Worm (Caenorhabditis elegans): ENCODE measurements around the gene polq-1.

The polq-1 gene

ce11 chrIII:5802971-5803370, at the start of gene polq-1, which contains the start of gene him-10:
TSS of gene polq-1 (minus strand) at chrIII:5803160.
TSS of gene him-10 (plus strand) at chrIII:5803260.
- no peak for TF ChIP-seq med-1 (GFP tag; optimal IDR thresholded peaks at IDR 0.05; ENCODE audit: insufficient read depth)
- TF ChIP-seq klf-2 (GFP tag; conservative IDR thresholded peaks at IDR 0.05), result no peak
- TF ChIP-seq cog-1 (tag; optimal IDR thresholded peaks at IDR 0.05), result no peak
- TF ChIP-seq ref-1 (GFP tag; conservative IDR thresholded peaks at IDR 0.05), result no peak
- TF ChIP-seq T22C8.4 (GFP tag; IDR thresholded peaks at IDR 0.05), result no peak
- no peak for TF ChIP-seq tab-1 (GFP tag; IDR thresholded peaks at IDR 0.05)
- TF ChIP-seq flt-1 (GFP tag; IDR thresholded peaks at IDR 0.05), result no peak
- no peak for TF ChIP-seq ztf-23 (GFP tag; IDR thresholded peaks at IDR 0.05)
- TF ChIP-seq ztf-29 (GFP tag; IDR thresholded peaks at IDR 0.05), result no peak

DNA sequence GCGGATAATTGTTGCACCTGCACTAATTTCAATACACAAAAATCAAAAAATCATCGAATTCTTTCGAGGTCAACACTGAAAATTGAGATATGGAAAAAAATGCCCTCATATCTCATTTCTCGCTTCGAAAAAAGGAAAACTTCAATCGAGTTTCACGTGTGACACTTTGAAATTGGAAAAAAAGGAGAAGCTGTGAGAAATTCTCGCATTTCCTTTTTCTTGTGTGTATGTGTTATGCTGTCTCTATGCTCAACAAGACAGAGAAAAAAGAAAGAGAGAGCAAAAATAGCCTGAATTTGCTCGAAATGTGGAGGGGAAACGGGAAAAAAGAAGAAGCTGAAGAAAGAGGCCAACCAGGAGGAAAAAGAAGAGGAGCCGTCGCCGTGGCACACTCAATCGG, 43.5 kb upstream of the polq-1 start:
- TF ChIP-seq flt-1 (GFP tag; IDR thresholded peaks at IDR 0.05), result no peak
- TF ChIP-seq ztf-29 (GFP tag; IDR thresholded peaks at IDR 0.05), result no peak
- TF ChIP-seq ref-1 (GFP tag; conservative IDR thresholded peaks at IDR 0.05), result no peak

- TF ChIP-seq ref-1 (GFP tag; conservative IDR thresholded peaks at IDR 0.05) (no peak), flt-1 (GFP tag; IDR thresholded peaks at IDR 0.05) (no peak), tab-1 (GFP tag; IDR thresholded peaks at IDR 0.05) (no peak), klf-2 (GFP tag; conservative IDR thresholded peaks at IDR 0.05) (no peak), med-1 (GFP tag; optimal IDR thresholded peaks at IDR 0.05; ENCODE audit: insufficient read depth) (no peak), ztf-23 (GFP tag; IDR thresholded peaks at IDR 0.05) (no peak), T22C8.4 (GFP tag; IDR thresholded peaks at IDR 0.05) (no peak), ztf-29 (GFP tag; IDR thresholded peaks at IDR 0.05) (no peak), cog-1 (tag; optimal IDR thresholded peaks at IDR 0.05) (no peak)
Observed at ce11 chrIII:5845483-5845882, 42.5 kb upstream of the polq-1 start.

DNA sequence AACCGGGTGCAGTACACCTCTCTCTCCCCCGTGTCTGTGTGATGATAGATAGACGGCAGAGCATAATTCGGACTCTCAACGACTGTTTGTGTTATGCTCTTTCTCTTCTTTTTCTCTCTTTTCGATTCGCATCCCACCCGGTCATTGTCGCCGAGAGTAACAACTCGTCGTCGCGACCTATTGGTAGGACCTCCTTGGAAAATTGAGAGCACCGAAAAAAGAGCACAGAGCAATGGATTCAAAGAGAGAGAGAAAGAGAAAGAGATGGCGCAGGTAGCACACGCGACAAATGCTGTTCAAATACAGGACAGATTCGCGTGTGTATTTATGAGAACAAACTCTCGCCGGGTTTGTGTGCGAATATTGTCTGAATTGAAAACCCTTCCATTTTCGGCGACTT, 40.7 kb upstream of the polq-1 start:
- no peak for TF ChIP-seq cog-1 (tag; optimal IDR thresholded peaks at IDR 0.05)
- no peak for TF ChIP-seq ztf-29 (GFP tag; IDR thresholded peaks at IDR 0.05)
- no peak for TF ChIP-seq T22C8.4 (GFP tag; IDR thresholded peaks at IDR 0.05)
- no peak for TF ChIP-seq klf-2 (GFP tag; conservative IDR thresholded peaks at IDR 0.05)
- no peak for TF ChIP-seq med-1 (GFP tag; optimal IDR thresholded peaks at IDR 0.05; ENCODE audit: insufficient read depth)
- no peak for TF ChIP-seq ref-1 (GFP tag; conservative IDR thresholded peaks at IDR 0.05)

- TF ChIP-seq tab-1 (GFP tag; IDR thresholded peaks at IDR 0.05), result no peak
- TF ChIP-seq T22C8.4 (GFP tag; IDR thresholded peaks at IDR 0.05), result no peak
- no peak for TF ChIP-seq ztf-29 (GFP tag; IDR thresholded peaks at IDR 0.05)
Observed at ce11 chrIII:5842920-5843319, 40.0 kb upstream of the polq-1 start.

DNA sequence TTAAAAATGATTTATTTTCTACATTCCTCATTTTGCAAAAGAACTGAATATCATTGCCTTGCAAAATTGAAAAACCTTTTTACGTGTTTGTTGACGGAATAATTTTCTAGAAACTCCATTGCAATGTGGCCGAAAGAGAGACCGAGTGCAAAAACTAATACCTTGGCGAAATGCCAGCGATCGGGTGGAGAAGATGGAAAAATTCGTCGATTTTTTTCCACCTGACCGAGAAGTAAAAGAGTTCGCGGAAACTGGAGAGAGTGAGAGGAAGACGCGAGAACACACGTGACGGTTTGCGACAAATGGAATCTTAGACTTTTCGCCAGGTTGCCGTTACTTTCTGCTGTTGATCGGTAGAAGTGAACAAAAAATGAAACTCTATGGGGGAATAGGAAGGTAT, 38.7 kb upstream of the polq-1 start:
- no peak for TF ChIP-seq ztf-29 (GFP tag; IDR thresholded peaks at IDR 0.05)
- no peak for TF ChIP-seq ref-1 (GFP tag; conservative IDR thresholded peaks at IDR 0.05)
- TF ChIP-seq ztf-23 (GFP tag; IDR thresholded peaks at IDR 0.05), result no peak
- TF ChIP-seq T22C8.4 (GFP tag; IDR thresholded peaks at IDR 0.05), result no peak
- no peak for TF ChIP-seq flt-1 (GFP tag; IDR thresholded peaks at IDR 0.05)
- no peak for TF ChIP-seq med-1 (GFP tag; optimal IDR thresholded peaks at IDR 0.05; ENCODE audit: insufficient read depth)
- no peak for TF ChIP-seq cog-1 (tag; optimal IDR thresholded peaks at IDR 0.05)
- TF ChIP-seq klf-2 (GFP tag; conservative IDR thresholded peaks at IDR 0.05), result no peak
- TF ChIP-seq tab-1 (GFP tag; IDR thresholded peaks at IDR 0.05), result no peak

ce11 chrIII:5840815-5841573, 38.0 kb upstream of the polq-1 start:
- TF ChIP-seq T22C8.4 (GFP tag; IDR thresholded peaks at IDR 0.05), result no peak
- no peak for TF ChIP-seq klf-2 (GFP tag; conservative IDR thresholded peaks at IDR 0.05)
- no peak for TF ChIP-seq ref-1 (GFP tag; conservative IDR thresholded peaks at IDR 0.05)
- no peak for TF ChIP-seq med-1 (GFP tag; optimal IDR thresholded peaks at IDR 0.05; ENCODE audit: insufficient read depth)
- no peak for TF ChIP-seq flt-1 (GFP tag; IDR thresholded peaks at IDR 0.05)
- no peak for TF ChIP-seq tab-1 (GFP tag; IDR thresholded peaks at IDR 0.05)
- TF ChIP-seq cog-1 (tag; optimal IDR thresholded peaks at IDR 0.05), result no peak

DNA sequence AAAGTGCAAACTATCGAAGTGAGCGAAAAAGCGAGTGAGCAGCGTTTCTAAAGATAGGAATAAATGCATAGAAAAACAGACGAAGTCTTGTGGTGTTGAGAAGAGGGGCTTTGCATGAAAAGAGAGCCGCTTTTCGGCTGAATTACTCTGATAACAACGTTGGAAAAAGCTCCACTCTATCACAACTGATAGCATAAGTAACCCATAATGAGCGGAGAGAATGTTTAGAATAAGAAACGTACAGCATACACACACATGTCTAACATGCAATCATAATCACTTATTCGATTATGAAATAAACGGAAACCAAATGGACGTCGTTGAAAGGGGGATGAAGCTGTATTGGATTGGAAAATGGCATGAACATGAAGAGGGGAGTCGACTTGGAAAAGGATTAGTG, 37.3 kb upstream of the polq-1 start:
- no peak for TF ChIP-seq ztf-23 (GFP tag; IDR thresholded peaks at IDR 0.05)
- TF ChIP-seq cog-1 (tag; optimal IDR thresholded peaks at IDR 0.05), result no peak
- no peak for TF ChIP-seq med-1 (GFP tag; optimal IDR thresholded peaks at IDR 0.05; ENCODE audit: insufficient read depth)
- TF ChIP-seq tab-1 (GFP tag; IDR thresholded peaks at IDR 0.05), result no peak
- no peak for TF ChIP-seq klf-2 (GFP tag; conservative IDR thresholded peaks at IDR 0.05)
- TF ChIP-seq flt-1 (GFP tag; IDR thresholded peaks at IDR 0.05), result no peak
- no peak for TF ChIP-seq ztf-29 (GFP tag; IDR thresholded peaks at IDR 0.05)
- no peak for TF ChIP-seq T22C8.4 (GFP tag; IDR thresholded peaks at IDR 0.05)

DNA sequence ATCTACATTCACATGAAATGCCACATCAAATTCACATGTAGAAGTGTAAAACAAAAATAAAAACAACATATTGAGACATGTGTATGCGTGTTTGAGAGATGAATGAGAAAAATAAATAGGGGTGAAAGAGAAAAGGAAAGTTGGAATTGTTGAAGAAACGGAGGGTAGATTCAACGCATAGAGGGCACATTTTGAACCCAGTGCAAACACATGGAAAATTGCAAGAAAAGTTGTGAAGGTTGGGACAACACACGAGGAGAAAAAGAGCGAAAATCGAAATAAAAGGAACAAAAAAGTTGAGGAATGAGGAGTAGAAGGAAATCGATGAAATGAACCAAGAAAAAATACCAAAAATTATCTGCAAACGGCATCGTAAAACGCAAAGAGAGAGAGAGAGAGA, 36.6 kb upstream of the polq-1 start:
- TF ChIP-seq klf-2 (GFP tag; conservative IDR thresholded peaks at IDR 0.05) (no peak), ztf-29 (GFP tag; IDR thresholded peaks at IDR 0.05) (no peak), ref-1 (GFP tag; conservative IDR thresholded peaks at IDR 0.05) (no peak), T22C8.4 (GFP tag; IDR thresholded peaks at IDR 0.05) (no peak), flt-1 (GFP tag; IDR thresholded peaks at IDR 0.05) (no peak), ztf-23 (GFP tag; IDR thresholded peaks at IDR 0.05) (no peak), cog-1 (tag; optimal IDR thresholded peaks at IDR 0.05) (no peak), med-1 (GFP tag; optimal IDR thresholded peaks at IDR 0.05; ENCODE audit: insufficient read depth) (no peak), tab-1 (GFP tag; IDR thresholded peaks at IDR 0.05) (no peak)

- no peak for TF ChIP-seq tab-1 (GFP tag; IDR thresholded peaks at IDR 0.05)
- no peak for TF ChIP-seq med-1 (GFP tag; optimal IDR thresholded peaks at IDR 0.05; ENCODE audit: insufficient read depth)
- TF ChIP-seq klf-2 (GFP tag; conservative IDR thresholded peaks at IDR 0.05), result no peak
- TF ChIP-seq T22C8.4 (GFP tag; IDR thresholded peaks at IDR 0.05), result no peak
- no peak for TF ChIP-seq flt-1 (GFP tag; IDR thresholded peaks at IDR 0.05)
- TF ChIP-seq ztf-23 (GFP tag; IDR thresholded peaks at IDR 0.05), result no peak
Observed at ce11 chrIII:5839147-5839546, 36.2 kb upstream of the polq-1 start.
